Fruit fly (Drosophila melanogaster): ENCODE data around the gene CG13293.
A peak's percentile ranks its signal among the peaks of the same experiment; 100 is the strongest.

Gene CG13293

DNA sequence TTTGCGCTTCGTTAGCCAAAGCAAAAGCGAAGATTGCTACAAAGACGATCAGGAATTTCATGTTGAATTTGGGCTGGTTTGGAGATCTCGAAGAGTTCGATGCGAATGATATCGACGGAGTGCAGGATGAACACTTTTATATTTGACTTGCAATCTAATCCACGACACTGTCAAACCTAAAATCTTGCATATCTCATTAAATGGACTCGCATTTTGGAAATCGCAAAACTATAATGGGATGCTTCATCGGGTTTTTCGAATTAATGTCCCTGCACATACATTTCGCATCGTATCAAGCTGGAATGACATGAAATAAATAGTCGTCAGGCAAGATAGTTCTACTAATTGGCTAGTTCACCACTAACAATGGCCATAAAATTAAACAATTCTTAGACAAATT lies 55.3 kb downstream of the CG13293 start, which contains the start of gene Lcp65Ae:
Gene Lcp65Ae (minus strand): TSS at position 101 of the 400 bp plus-strand sequence.
- TF ChIP-seq EcR (GFP tag; optimal IDR thresholded peaks at IDR 0.05) (no peak), CG15710 (tag; optimal IDR thresholded peaks at IDR 0.05) (no peak), Ets98B (GFP tag; IDR thresholded peaks at IDR 0.05) (no peak), CG14655 (GFP tag; optimal IDR thresholded peaks at IDR 0.05) (no peak), gl (tag; optimal IDR thresholded peaks at IDR 0.05) (no peak), Snoo (tag; optimal IDR thresholded peaks at IDR 0.05) (no peak), CG34367 (tag; optimal IDR thresholded peaks at IDR 0.05) (no peak), CG10348 (GFP tag; IDR thresholded peaks at IDR 0.05) (no peak), CG13204 (GFP tag; optimal IDR thresholded peaks at IDR 0.05) (no peak), CG17806 (tag; optimal IDR thresholded peaks at IDR 0.05) (no peak), fd96Ca (GFP tag; IDR thresholded peaks at IDR 0.05) (no peak), rn (GFP tag; IDR thresholded peaks at IDR 0.05) (no peak), CG12605 (GFP tag; IDR thresholded peaks at IDR 0.05) (no peak), CG32121 (GFP tag; IDR thresholded peaks at IDR 0.05) (no peak), CG4496 (GFP tag; IDR thresholded peaks at IDR 0.05) (no peak), Pif1A (GFP tag; optimal IDR thresholded peaks at IDR 0.05) (no peak), CG8159 (tag; optimal IDR thresholded peaks at IDR 0.05) (no peak), CG8301 (tag; optimal IDR thresholded peaks at IDR 0.05) (no peak), Pif1B (GFP tag; optimal IDR thresholded peaks at IDR 0.05) (no peak), CG9948 (tag; optimal IDR thresholded peaks at IDR 0.05) (no peak)

- TF ChIP-seq CG10348 (GFP tag; IDR thresholded peaks at IDR 0.05): no peak
- TF ChIP-seq Ets98B (GFP tag; IDR thresholded peaks at IDR 0.05): no peak
- TF ChIP-seq D1 (tag; optimal IDR thresholded peaks at IDR 0.05): no peak
- no peak for TF ChIP-seq CG8301 (tag; optimal IDR thresholded peaks at IDR 0.05)
- TF ChIP-seq rn (GFP tag; IDR thresholded peaks at IDR 0.05): no peak
- TF ChIP-seq CG8159 (tag; optimal IDR thresholded peaks at IDR 0.05): no peak
- TF ChIP-seq CG12605 (GFP tag; IDR thresholded peaks at IDR 0.05): no peak
- no peak for TF ChIP-seq fd96Ca (GFP tag; IDR thresholded peaks at IDR 0.05)
- no peak for TF ChIP-seq CG34367 (tag; optimal IDR thresholded peaks at IDR 0.05)
- no peak for TF ChIP-seq Pif1B (GFP tag; optimal IDR thresholded peaks at IDR 0.05)
- TF ChIP-seq CG13204 (GFP tag; optimal IDR thresholded peaks at IDR 0.05): no peak
Observed at dm6 chr3L:6138586-6138985, 55.9 kb downstream of the CG13293 start.

dm6 chr3L:6139924-6140574 lies 57.4 kb downstream of the CG13293 start, which contains the start of gene Cpr65Av:
Gene Cpr65Av, minus strand, starts transcription at chr3L:6139974.
- TF ChIP-seq gl (tag; optimal IDR thresholded peaks at IDR 0.05): no peak
- no peak for TF ChIP-seq CG17806 (tag; optimal IDR thresholded peaks at IDR 0.05)
- no peak for TF ChIP-seq EcR (GFP tag; optimal IDR thresholded peaks at IDR 0.05)
- TF ChIP-seq Pif1A (GFP tag; optimal IDR thresholded peaks at IDR 0.05): no peak
- no peak for TF ChIP-seq fd96Ca (GFP tag; IDR thresholded peaks at IDR 0.05)
- TF ChIP-seq CG4496 (GFP tag; IDR thresholded peaks at IDR 0.05): no peak
- no peak for TF ChIP-seq rn (GFP tag; IDR thresholded peaks at IDR 0.05)
- TF ChIP-seq CG13204 (GFP tag; optimal IDR thresholded peaks at IDR 0.05): no peak
- no peak for TF ChIP-seq Snoo (tag; optimal IDR thresholded peaks at IDR 0.05)
- no peak for TF ChIP-seq CG14655 (GFP tag; optimal IDR thresholded peaks at IDR 0.05)
- TF ChIP-seq CG12605 (GFP tag; IDR thresholded peaks at IDR 0.05): no peak
- no peak for TF ChIP-seq CG34367 (tag; optimal IDR thresholded peaks at IDR 0.05)
- TF ChIP-seq CG8301 (tag; optimal IDR thresholded peaks at IDR 0.05): no peak
- TF ChIP-seq CG32121 (GFP tag; IDR thresholded peaks at IDR 0.05): no peak
- no peak for TF ChIP-seq Pif1B (GFP tag; optimal IDR thresholded peaks at IDR 0.05)
- no peak for TF ChIP-seq D1 (tag; optimal IDR thresholded peaks at IDR 0.05)

dm6 chr3L:6140771-6141472 lies 58.2 kb downstream of the CG13293 start:
- no peak for TF ChIP-seq CG32121 (GFP tag; IDR thresholded peaks at IDR 0.05)
- peak; percentile 69 for TF ChIP-seq EcR (GFP tag; optimal IDR thresholded peaks at IDR 0.05)
- peak; percentile 8 for TF ChIP-seq CG8159 (tag; optimal IDR thresholded peaks at IDR 0.05)
- TF ChIP-seq gl (tag; optimal IDR thresholded peaks at IDR 0.05): no peak
- no peak for TF ChIP-seq fd96Ca (GFP tag; IDR thresholded peaks at IDR 0.05)

DNA sequence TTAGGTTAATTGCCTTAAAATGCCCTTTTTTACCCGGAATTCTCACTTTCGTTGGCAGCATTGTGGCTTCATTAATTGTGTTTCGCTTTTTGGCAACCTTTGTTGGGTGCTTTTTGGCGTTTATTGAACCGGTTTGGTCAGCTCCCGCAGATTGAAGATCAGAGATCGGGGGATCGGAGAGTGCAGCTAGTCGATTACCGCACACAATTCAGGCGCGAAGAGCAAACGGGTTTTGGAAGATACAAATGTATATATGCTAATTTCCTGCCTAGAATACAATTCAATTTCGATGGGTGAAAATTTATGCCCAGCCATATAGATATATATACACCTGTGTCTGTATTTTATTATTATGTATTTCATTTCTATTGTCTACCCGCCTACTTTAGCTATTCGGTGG lies 58.9 kb downstream of the CG13293 start:
- peak; percentile 59 for TF ChIP-seq EcR (GFP tag; optimal IDR thresholded peaks at IDR 0.05)
- TF ChIP-seq gl (tag; optimal IDR thresholded peaks at IDR 0.05): no peak
